Worm (Caenorhabditis elegans): ENCODE results near the gene oac-24.

DNA sequence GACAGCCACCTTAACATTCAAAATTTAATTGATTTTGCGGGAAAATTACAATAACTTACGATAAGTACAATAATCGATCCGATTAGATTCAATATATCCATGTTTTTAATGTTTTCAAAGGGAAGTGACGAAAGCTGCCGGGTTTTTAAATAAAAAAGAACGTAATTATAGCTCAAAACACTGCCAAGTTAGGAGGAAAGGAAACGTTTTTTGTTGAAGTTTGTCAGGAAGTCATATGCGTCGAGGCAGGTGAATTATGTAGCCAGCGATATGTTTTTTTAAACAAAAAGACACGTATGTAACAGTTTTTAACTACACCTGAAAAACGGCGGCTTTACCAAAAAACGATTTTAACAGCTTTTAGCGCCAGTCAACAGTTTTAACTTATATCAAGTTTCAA, 44.9 kb upstream of the oac-24 start, which contains the start of gene srx-73:
- no peak for TF ChIP-seq hnd-1 (tag; optimal IDR thresholded peaks at IDR 0.05)
- no peak for TF ChIP-seq ceh-13 (GFP tag; optimal IDR thresholded peaks at IDR 0.05)
- no peak for TF ChIP-seq ets-7 (tag; optimal IDR thresholded peaks at IDR 0.05)
- TF ChIP-seq ama-1 (optimal IDR thresholded peaks at IDR 0.05), result no peak
- no peak for TF ChIP-seq ceh-36 (tag; optimal IDR thresholded peaks at IDR 0.05)
- TF ChIP-seq tbx-11 (GFP tag; IDR thresholded peaks at IDR 0.05), result no peak
- no peak for TF ChIP-seq sea-1 (GFP tag; conservative IDR thresholded peaks at IDR 0.05)
- no peak for TF ChIP-seq hmg-4 (GFP tag; optimal IDR thresholded peaks at IDR 0.05)
